Fruit fly (Drosophila melanogaster) Kc167 (cell line): ENCODE data around the gene kuz.

Experiments used
- insv ChIP-seq: fragments of >200 bp; optimal IDR thresholded peaks from 3 replicates; lab custom pipeline; 2018; ENCODE audit warnings: missing external identifiers
- psq ChIP-seq: fragments of >200 bp; optimal IDR thresholded peaks from 2 replicates; lab custom pipeline; 2017; ENCODE audit warnings: missing external identifiers
- ttk ChIP-seq: sonication (Bioruptor generic); optimal IDR thresholded peaks from 2 replicates; lab custom pipeline; 2017; ENCODE audit warnings: missing external identifiers

dm6 chr2L:13613720-13614119 is 63.8 kb downstream of the kuz start:
- no peak for TF ChIP-seq psq (lab: Kevin White, UChicago)
- no peak for TF ChIP-seq insv
- no peak for TF ChIP-seq ttk (lab: Kevin White, UChicago)
